ENCODE assay signal across 4 worm cellular contexts in the genomic region with DNA sequence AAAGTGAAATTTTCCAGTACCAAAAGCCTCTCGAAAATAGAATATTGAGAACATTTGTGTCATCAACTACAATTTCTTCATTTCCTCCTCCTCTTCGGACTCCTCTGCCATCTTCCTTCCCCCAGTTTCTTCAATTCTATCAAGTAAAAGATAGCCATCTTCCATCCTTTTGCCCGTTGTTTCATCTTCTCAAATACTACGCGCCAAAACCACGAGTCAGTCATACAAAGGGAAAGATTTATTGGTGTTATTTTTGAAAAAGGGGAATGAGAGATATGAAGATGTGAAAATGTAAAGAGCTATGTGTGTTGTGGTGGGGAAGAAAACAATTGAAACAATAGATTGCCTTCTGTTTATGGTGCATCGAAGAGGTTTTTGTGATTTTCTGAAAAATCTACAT.
TF ChIP-seq lines count a peak whose summit lies in the region.

No protein-coding gene starts in this region.

TF ChIP-seq in whole organism, L1 larva, 84 proteins besides CTCF, POLR2A, EP300 and RAD21 (continued from another document):
- TF ChIP-seq rnt-1 (tag; optimal IDR thresholded peaks at IDR 0.05; lab: Kevin White, UChicago) (peak; percentile 59), skn-1 (tag; optimal IDR thresholded peaks at IDR 0.05; lab: Kevin White, UChicago) (peak; percentile 16), pag-3 (tag; optimal IDR thresholded peaks at IDR 0.05; lab: Kevin White, UChicago; ENCODE audit: borderline replicate concordance, insufficient read depth) (peak; percentile 61), nhr-71 (tag; optimal IDR thresholded peaks at IDR 0.05; lab: Kevin White, UChicago) (peak; percentile 66), elt-2 (tag; optimal IDR thresholded peaks at IDR 0.05; lab: Kevin White, UChicago) (no peak), egl-13 (tag; optimal IDR thresholded peaks at IDR 0.05; lab: Kevin White, UChicago) (no peak), vab-15 (tag; optimal IDR thresholded peaks at IDR 0.05; lab: Kevin White, UChicago) (peak; percentile 14), nhr-20 (tag; optimal IDR thresholded peaks at IDR 0.05; lab: Kevin White, UChicago) (peak; percentile 25), blmp-1 (tag; optimal IDR thresholded peaks at IDR 0.05; lab: Kevin White, UChicago) (peak; percentile 55), fos-1 (tag; optimal IDR thresholded peaks at IDR 0.05; lab: Kevin White, UChicago) (peak; percentile 39)

TF ChIP-seq in whole organism, L2 larva, 48 proteins besides CTCF, POLR2A, EP300 and RAD21 (continued from another document):
- TF ChIP-seq fos-1 (tag; optimal IDR thresholded peaks at IDR 0.05; lab: Kevin White, UChicago) (peak; percentile 21), sem-4 (tag; optimal IDR thresholded peaks at IDR 0.05; lab: Kevin White, UChicago) (no peak), nhr-23 (tag; optimal IDR thresholded peaks at IDR 0.05; lab: Kevin White, UChicago) (no peak), lin-13 (GFP tag; optimal IDR thresholded peaks at IDR 0.05; lab: Kevin White, UChicago) (peak; percentile 38), ceh-16 (tag; optimal IDR thresholded peaks at IDR 0.05; lab: Kevin White, UChicago) (no peak), nhr-21 (tag; optimal IDR thresholded peaks at IDR 0.05; lab: Kevin White, UChicago) (peak; percentile 30), nhr-129 (tag; optimal IDR thresholded peaks at IDR 0.05; lab: Kevin White, UChicago) (peak; percentile 69)

TF ChIP-seq in whole organism, L3 larva, 47 proteins besides CTCF, POLR2A, EP300 and RAD21 (continued from another document):
- TF ChIP-seq ama-1 (optimal IDR thresholded peaks at IDR 0.05; lab: Kevin White, UChicago) (peak; percentile 7), mml-1 (tag; optimal IDR thresholded peaks at IDR 0.05; lab: Kevin White, UChicago) (no peak), sea-2 (GFP tag; optimal IDR thresholded peaks at IDR 0.05; lab: Kevin White, UChicago) (no peak), ztf-11 (tag; optimal IDR thresholded peaks at IDR 0.05; lab: Kevin White, UChicago) (no peak), nhr-25 (tag; optimal IDR thresholded peaks at IDR 0.05; lab: Kevin White, UChicago) (peak; percentile 14), hmg-11 (tag; optimal IDR thresholded peaks at IDR 0.05; lab: Kevin White, UChicago) (no peak), lin-15B (tag; optimal IDR thresholded peaks at IDR 0.05; lab: Kevin White, UChicago) (no peak), snpc-4 (tag; optimal IDR thresholded peaks at IDR 0.05; lab: Kevin White, UChicago) (no peak), fos-1 (tag; optimal IDR thresholded peaks at IDR 0.05; lab: Kevin White, UChicago) (no peak), nhr-67 (tag; optimal IDR thresholded peaks at IDR 0.05; lab: Kevin White, UChicago) (no peak)

TF ChIP-seq in whole organism, L4 larva, 104 proteins besides CTCF, POLR2A, EP300 and RAD21 (continued from another document):
- TF ChIP-seq nhr-11 (tag; optimal IDR thresholded peaks at IDR 0.05; lab: Kevin White, UChicago) (peak; percentile 47), php-3 (GFP tag; IDR thresholded peaks at IDR 0.05; lab: Robert Waterston, UW) (no peak), ceh-28 (tag; optimal IDR thresholded peaks at IDR 0.05; lab: Kevin White, UChicago) (no peak), fos-1 (tag; optimal IDR thresholded peaks at IDR 0.05; lab: Kevin White, UChicago) (no peak), mxl-3 (GFP tag; optimal IDR thresholded peaks at IDR 0.05; lab: Kevin White, UChicago) (peak; percentile 6), lin-29 (GFP tag; IDR thresholded peaks at IDR 0.05; lab: Robert Waterston, UW) (no peak), madf-9 (GFP tag; conservative IDR thresholded peaks at IDR 0.05; lab: Robert Waterston, UW) (no peak), snpc-4 (tag; optimal IDR thresholded peaks at IDR 0.05; lab: Kevin White, UChicago) (no peak), zag-1 (tag; optimal IDR thresholded peaks at IDR 0.05; lab: Kevin White, UChicago) (no peak), ceh-62 (tag; optimal IDR thresholded peaks at IDR 0.05; lab: Kevin White, UChicago) (no peak), nhr-102 (tag; optimal IDR thresholded peaks at IDR 0.05; lab: Kevin White, UChicago) (no peak), Y5F2A.4 (GFP tag; optimal IDR thresholded peaks at IDR 0.05; lab: Kevin White, UChicago) (no peak), Y75B8A.6 (GFP tag; IDR thresholded peaks at IDR 0.05; lab: Robert Waterston, UW) (no peak), hlh-30 (tag; optimal IDR thresholded peaks at IDR 0.05; lab: Kevin White, UChicago; ENCODE audit: insufficient read depth) (peak; percentile 85), nhr-48 (tag; optimal IDR thresholded peaks at IDR 0.05; lab: Kevin White, UChicago) (no peak), ama-1 (optimal IDR thresholded peaks at IDR 0.05; lab: Kevin White, UChicago) (no peak), lir-3 (tag; optimal IDR thresholded peaks at IDR 0.05; lab: Kevin White, UChicago) (no peak), fkh-10 (GFP tag; optimal IDR thresholded peaks at IDR 0.05; lab: Kevin White, UChicago) (no peak), sdz-12 (GFP tag; optimal IDR thresholded peaks at IDR 0.05; lab: Kevin White, UChicago) (no peak), lin-15B (tag; optimal IDR thresholded peaks at IDR 0.05; lab: Kevin White, UChicago) (no peak), F49E8.2 (tag; optimal IDR thresholded peaks at IDR 0.05; lab: Kevin White, UChicago; ENCODE audit: borderline replicate concordance) (no peak), nhr-77 (tag; optimal IDR thresholded peaks at IDR 0.05; lab: Kevin White, UChicago) (no peak), pqm-1 (tag; optimal IDR thresholded peaks at IDR 0.05; lab: Kevin White, UChicago) (no peak), nhr-28 (tag; optimal IDR thresholded peaks at IDR 0.05; lab: Kevin White, UChicago) (peak; percentile 31), nhr-6 (tag; optimal IDR thresholded peaks at IDR 0.05; lab: Kevin White, UChicago) (no peak), dmd-6 (GFP tag; IDR thresholded peaks at IDR 0.05; lab: Robert Waterston, UW) (no peak), Y48G9A.11 (GFP tag; IDR thresholded peaks at IDR 0.05; lab: Robert Waterston, UW) (no peak), dmd-8 (GFP tag; IDR thresholded peaks at IDR 0.05; lab: Robert Waterston, UW) (no peak), lsy-2 (tag; optimal IDR thresholded peaks at IDR 0.05; lab: Kevin White, UChicago) (peak in 1 of 2 experiments; percentile 3)
